Worm (Caenorhabditis elegans) whole organism, L2 larva: Measurements from ENCODE around the gene fbxa-74.

ENCODE experiments used
- C34F6.9 ChIP-seq: fragments of 150-350 bp; optimal IDR thresholded peaks from 2 replicates; lab custom pipeline; 2014; ENCODE audit warnings: missing biosample characterization, missing genetic modification characterization
- F13H6.1 ChIP-seq: sonication (generic microtip); optimal IDR thresholded peaks from 2 replicates; lab custom pipeline; 2016; ENCODE audit warnings: missing genetic modification characterization, missing compliant biosample characterization
- Y55F3AM.14 ChIP-seq: fragments of 200-800 bp; sonication (Bioruptor generic); optimal IDR thresholded peaks from 2 replicates; lab custom pipeline; 2018; ENCODE audit warnings: mild to moderate bottlenecking, missing genetic modification characterization, missing compliant biosample characterization
- ZK546.5 ChIP-seq: sonication (generic microtip); optimal IDR thresholded peaks from 2 replicates; lab custom pipeline; 2017; ENCODE audit warnings: missing biosample characterization, missing genetic modification characterization
- alr-1 ChIP-seq: fragments of 150-350 bp; optimal IDR thresholded peaks from 2 replicates; lab custom pipeline; 2014; ENCODE audit warnings: missing biosample characterization, missing genetic modification characterization
- aly-2 ChIP-seq: fragments of 150-350 bp; optimal IDR thresholded peaks from 2 replicates; lab custom pipeline; 2014; ENCODE audit warnings: missing biosample characterization, missing genetic modification characterization
- ama-1 ChIP-seq: fragments of 150-350 bp; optimal IDR thresholded peaks from 2 replicates; lab custom pipeline; 2018; ENCODE audit warnings: inconsistent platforms
- blmp-1 ChIP-seq: sonication (generic microtip); optimal IDR thresholded peaks from 2 replicates; lab custom pipeline; 2017; ENCODE audit warnings: missing genetic modification characterization, mild to moderate bottlenecking, missing compliant biosample characterization, antibody characterized with exemption, moderate library complexity; ENCODE audit not compliant: insufficient read depth
- ceh-16 ChIP-seq: fragments of 150-350 bp; optimal IDR thresholded peaks from 2 replicates; lab custom pipeline; 2014; ENCODE audit warnings: missing biosample characterization, missing genetic modification characterization
- crh-2 ChIP-seq: sonication (generic microtip); optimal IDR thresholded peaks from 2 replicates; lab custom pipeline; 2017; ENCODE audit warnings: missing biosample characterization, missing genetic modification characterization
- dmd-4 ChIP-seq: sonication (generic microtip); optimal IDR thresholded peaks from 2 replicates; lab custom pipeline; 2017; ENCODE audit warnings: missing biosample characterization, missing genetic modification characterization
- egl-27 ChIP-seq: sonication (generic microtip); optimal IDR thresholded peaks from 3 replicates; lab custom pipeline; 2017; ENCODE audit warnings: missing biosample characterization, missing genetic modification reagents, missing genetic modification characterization
- elt-1 ChIP-seq: fragments of 150-350 bp; optimal IDR thresholded peaks from 2 replicates; lab custom pipeline; 2014; ENCODE audit warnings: missing biosample characterization, missing genetic modification characterization
- elt-3 ChIP-seq: sonication (generic microtip); optimal IDR thresholded peaks from 2 replicates; lab custom pipeline; 2017; ENCODE audit warnings: missing biosample characterization, missing genetic modification characterization
- fos-1 ChIP-seq: fragments of 150-350 bp; optimal IDR thresholded peaks from 2 replicates; lab custom pipeline; 2014; ENCODE audit warnings: missing biosample characterization, missing genetic modification characterization
- gmeb-1 ChIP-seq: fragments of 150-350 bp; optimal IDR thresholded peaks from 2 replicates; lab custom pipeline; 2014; ENCODE audit warnings: missing biosample characterization, missing genetic modification characterization
- lin-11 ChIP-seq: fragments of 150-350 bp; sonication (generic microtip); optimal IDR thresholded peaks from 2 replicates; lab custom pipeline; 2014; ENCODE audit warnings: missing biosample characterization, missing genetic modification characterization, inconsistent platforms, mixed read lengths
- lin-13 ChIP-seq: fragments of 150-350 bp; optimal IDR thresholded peaks from 2 replicates; lab custom pipeline; 2014; ENCODE audit warnings: missing biosample characterization, missing genetic modification reagents, missing genetic modification characterization
- lin-39 ChIP-seq: fragments of 150-350 bp; optimal IDR thresholded peaks from 2 replicates; lab custom pipeline; 2014; ENCODE audit warnings: missing biosample characterization, missing genetic modification reagents, missing genetic modification characterization
- lsy-2 ChIP-seq, 2 experiments: fragments of 150-350 bp in 1 of 2; sonication (generic microtip) in 1 of 2; optimal IDR thresholded peaks; 2 replicates each; lab custom pipeline; 2014 to 2017; ENCODE audit warnings: missing biosample characterization in 2 of 2, missing genetic modification characterization in 2 of 2
- mab-5 ChIP-seq: fragments of 150-350 bp; optimal IDR thresholded peaks from 2 replicates; lab custom pipeline; 2014; ENCODE audit warnings: missing biosample characterization, missing genetic modification characterization
- mbf-1 ChIP-seq: sonication (generic microtip); optimal IDR thresholded peaks from 2 replicates; lab custom pipeline; 2017; ENCODE audit warnings: missing biosample characterization, missing genetic modification characterization
- mdl-1 ChIP-seq, 2 experiments: fragments of 150-350 bp in 1 of 2; sonication (generic microtip) in 1 of 2; optimal IDR thresholded peaks; 2 replicates each; lab custom pipeline; 2017; ENCODE audit warnings: missing biosample characterization in 2 of 2, missing genetic modification characterization in 2 of 2
- nhr-10 ChIP-seq: sonication (generic microtip); optimal IDR thresholded peaks from 2 replicates; lab custom pipeline; 2017; ENCODE audit warnings: missing biosample characterization, missing genetic modification characterization
- nhr-129 ChIP-seq: fragments of 150-350 bp; optimal IDR thresholded peaks from 2 replicates; lab custom pipeline; 2014; ENCODE audit warnings: missing biosample characterization, missing genetic modification characterization
- nhr-21 ChIP-seq: fragments of 150-350 bp; optimal IDR thresholded peaks from 2 replicates; lab custom pipeline; 2014; ENCODE audit warnings: missing biosample characterization, missing genetic modification characterization
- nhr-23 ChIP-seq: fragments of 150-350 bp; optimal IDR thresholded peaks from 2 replicates; lab custom pipeline; 2014; ENCODE audit warnings: missing biosample characterization, missing genetic modification reagents, missing genetic modification characterization
- nhr-237 ChIP-seq: fragments of 150-350 bp; optimal IDR thresholded peaks from 2 replicates; lab custom pipeline; 2014; ENCODE audit warnings: missing biosample characterization, missing genetic modification characterization
- nhr-25 ChIP-seq: fragments of 150-350 bp; sonication (generic microtip); optimal IDR thresholded peaks from 3 replicates; lab custom pipeline; 2014; ENCODE audit warnings: missing biosample characterization, missing genetic modification characterization
- nhr-6 ChIP-seq: fragments of 150-350 bp; optimal IDR thresholded peaks from 2 replicates; lab custom pipeline; 2014; ENCODE audit warnings: missing biosample characterization, missing genetic modification characterization
- peb-1 ChIP-seq: fragments of 150-350 bp; optimal IDR thresholded peaks from 2 replicates; lab custom pipeline; 2014; ENCODE audit warnings: missing biosample characterization, missing genetic modification characterization
- sem-4 ChIP-seq: fragments of 150-350 bp; optimal IDR thresholded peaks from 2 replicates; lab custom pipeline; 2014; ENCODE audit warnings: missing biosample characterization, missing genetic modification reagents, missing genetic modification characterization
- skn-1 ChIP-seq: sonication (generic microtip); optimal IDR thresholded peaks from 2 replicates; lab custom pipeline; 2017; ENCODE audit warnings: missing biosample characterization, missing genetic modification characterization
- sma-3 ChIP-seq: sonication (generic microtip); optimal IDR thresholded peaks from 2 replicates; lab custom pipeline; 2016; ENCODE audit warnings: missing genetic modification reagents, missing genetic modification characterization, missing compliant biosample characterization
- sma-9 ChIP-seq, 2 experiments: fragments of 150-350 bp in 1 of 2; sonication (generic microtip) in 1 of 2; optimal IDR thresholded peaks; 2 replicates each; lab custom pipeline; 2014 to 2016; ENCODE audit warnings: missing genetic modification characterization in 2 of 2, mild to moderate bottlenecking in 1 of 2, missing biosample characterization in 1 of 2, missing compliant biosample characterization in 1 of 2, missing genetic modification reagents in 1 of 2, moderate library complexity in 1 of 2
- snpc-4 ChIP-seq: fragments of 150-350 bp; optimal IDR thresholded peaks from 2 replicates; lab custom pipeline; 2014; ENCODE audit warnings: missing biosample characterization, missing genetic modification characterization
- unc-55 ChIP-seq: fragments of 150-350 bp; sonication (generic microtip); optimal IDR thresholded peaks from 3 replicates; lab custom pipeline; 2014; ENCODE audit warnings: missing biosample characterization, missing genetic modification reagents, missing genetic modification characterization
- unc-62 ChIP-seq: fragments of 150-350 bp; optimal IDR thresholded peaks from 2 replicates; lab custom pipeline; 2014; ENCODE audit warnings: missing biosample characterization, missing genetic modification reagents, missing genetic modification characterization
- ztf-1 ChIP-seq: fragments of 200-800 bp; sonication (Bioruptor generic); conservative IDR thresholded peaks from 2 replicates; pipeline ENCODE4 v1.3.6; 2022; ENCODE audit warnings: missing genetic modification characterization, missing compliant biosample characterization
- ztf-4 ChIP-seq: fragments of 150-350 bp; optimal IDR thresholded peaks from 2 replicates; lab custom pipeline; 2014; ENCODE audit warnings: missing biosample characterization, missing genetic modification characterization

The fbxa-74 gene

ce11 chrIII:1682262-1682661 lies 16.5 kb downstream of the fbxa-74 start:
- no peak for TF ChIP-seq elt-3 (tag; lab: Kevin White, UChicago)
- peak; percentile 37 for TF ChIP-seq C34F6.9 (tag; lab: Kevin White, UChicago)
- peak; percentile 74 for TF ChIP-seq sma-9 (GFP tag; optimal IDR thresholded peaks at IDR 0.05; lab: Kevin White, UChicago)
- TF ChIP-seq sma-9 (tag; optimal IDR thresholded peaks at IDR 0.05; lab: Kevin White, UChicago) = no peak
- TF ChIP-seq mdl-1 (tag; optimal IDR thresholded peaks at IDR 0.05; lab: Kevin White, UChicago) = peak; percentile 1 to 38
- TF ChIP-seq dmd-4 (tag; lab: Kevin White, UChicago) = no peak
- peak; percentile 37 for TF ChIP-seq F13H6.1
- TF ChIP-seq ztf-4 (tag; lab: Kevin White, UChicago) = peak; percentile 22
- TF ChIP-seq lin-11 = peak; percentile 19
- TF ChIP-seq nhr-129 (tag; lab: Kevin White, UChicago) = peak; percentile 70
- no peak for TF ChIP-seq nhr-21 (tag; lab: Kevin White, UChicago)

- TF ChIP-seq blmp-1 (tag; lab: Kevin White, UChicago) (peak; percentile 40), nhr-10 (no peak), nhr-6 (tag; lab: Kevin White, UChicago) (peak; percentile 82), egl-27 (tag; lab: Kevin White, UChicago) (peak; percentile 85), mbf-1 (tag; lab: Kevin White, UChicago) (no peak), skn-1 (tag; lab: Kevin White, UChicago) (no peak), ceh-16 (no peak), elt-3 (tag; lab: Kevin White, UChicago) (no peak), gmeb-1 (tag; lab: Kevin White, UChicago) (peak; percentile 89), nhr-129 (tag; lab: Kevin White, UChicago) (peak; percentile 76), nhr-21 (tag; lab: Kevin White, UChicago) (peak; percentile 88), unc-55 (GFP tag; lab: Kevin White, UChicago) (peak; percentile 65), ama-1 (lab: Kevin White, UChicago) (no peak), sma-3 (GFP tag; lab: Kevin White, UChicago) (peak; percentile 93), nhr-23 (tag; lab: Kevin White, UChicago) (no peak), snpc-4 (tag; lab: Kevin White, UChicago) (no peak), fos-1 (tag; lab: Kevin White, UChicago) (peak; percentile 96), ztf-4 (tag; lab: Kevin White, UChicago) (no peak), ZK546.5 (no peak), C34F6.9 (tag; lab: Kevin White, UChicago) (peak; percentile 74), nhr-25 (tag; lab: Kevin White, UChicago) (peak; percentile 91), lsy-2 (tag; optimal IDR thresholded peaks at IDR 0.05; lab: Kevin White, UChicago) (peak; percentile 16 to 74), mab-5 (tag; lab: Kevin White, UChicago) (peak; percentile 74), sma-9 (GFP tag; optimal IDR thresholded peaks at IDR 0.05; lab: Kevin White, UChicago) (peak; percentile 93), sma-9 (tag; optimal IDR thresholded peaks at IDR 0.05; lab: Kevin White, UChicago) (no peak), elt-1 (no peak), Y55F3AM.14 (GFP tag; lab: Kevin White, UChicago) (peak; percentile 2), aly-2 (no peak), dmd-4 (tag; lab: Kevin White, UChicago) (no peak), lin-39 (tag; lab: Kevin White, UChicago) (no peak), nhr-237 (no peak), lin-11 (no peak), sem-4 (tag; lab: Kevin White, UChicago) (peak; percentile 82), peb-1 (tag; lab: Kevin White, UChicago) (no peak), ztf-1 (GFP tag; lab: Robert Waterston, UW) (no peak), unc-62 (no peak), lin-13 (GFP tag; lab: Kevin White, UChicago) (peak; percentile 64), alr-1 (tag; lab: Kevin White, UChicago) (no peak), crh-2 (peak; percentile 88), F13H6.1 (peak; percentile 84)
These were observed 17.8 kb downstream of the fbxa-74 start for ce11 chrIII:1680996-1681395.

ce11 chrIII:1680393-1680792 lies 18.4 kb downstream of the fbxa-74 start:
- TF ChIP-seq peb-1 (tag; lab: Kevin White, UChicago) (no peak), nhr-10 (no peak), unc-55 (GFP tag; lab: Kevin White, UChicago) (no peak), nhr-6 (tag; lab: Kevin White, UChicago) (no peak)
